Fruit fly (Drosophila melanogaster) whole organism, embryonic: ENCODE measurements around the gene CG5390.
A peak's percentile ranks its signal among the peaks of the same experiment; 100 is the strongest.

Experiments
- Atf-2 ChIP-seq: fragments of 200-800 bp; sonication (Bioruptor generic); optimal IDR thresholded peaks from 2 replicates; lab custom pipeline; 2016; ENCODE audit warnings: missing biosample characterization, missing genetic modification characterization
- B-H1 ChIP-seq: fragments of 200-800 bp; sonication (Bioruptor generic); IDR thresholded peaks from 3 replicates; pipeline ENCODE4 v1.3.6; 2022; ENCODE audit warnings: missing biosample characterization, missing genetic modification characterization
- B-H2 ChIP-seq: fragments of 200-800 bp; sonication (Bioruptor generic); optimal IDR thresholded peaks from 2 replicates; lab custom pipeline; 2018; ENCODE audit warnings: missing biosample characterization, mild to moderate bottlenecking, missing genetic modification characterization
- Bgb ChIP-seq: fragments of 200-800 bp; sonication (Bioruptor generic); IDR thresholded peaks from 2 replicates; pipeline ENCODE4 v1.3.6; 2022; ENCODE audit warnings: missing biosample characterization, missing genetic modification characterization; ENCODE audit not compliant: partially characterized antibody
- CG10462 ChIP-seq: fragments of 200-800 bp; sonication (Bioruptor generic); optimal IDR thresholded peaks from 2 replicates; lab custom pipeline; 2016; ENCODE audit warnings: missing biosample characterization, missing genetic modification characterization
- CG10959 ChIP-seq: fragments of 200-800 bp; sonication (Bioruptor generic); IDR thresholded peaks from 2 replicates; pipeline ENCODE4 v1.3.6; 2022; ENCODE audit warnings: missing biosample characterization, missing genetic modification characterization
- CG12659 ChIP-seq: fragments of 200-800 bp; sonication (Bioruptor generic); optimal IDR thresholded peaks from 3 replicates; lab custom pipeline; 2017; ENCODE audit warnings: mild to moderate bottlenecking, missing biosample characterization, missing genetic modification reagents, missing genetic modification characterization
- CG12769 ChIP-seq: fragments of 200-800 bp; sonication (Bioruptor generic); optimal IDR thresholded peaks from 2 replicates; lab custom pipeline; 2019; ENCODE audit warnings: missing biosample characterization, mild to moderate bottlenecking, missing genetic modification characterization, moderate library complexity
- CG13287 ChIP-seq: fragments of 200-800 bp; sonication (Bioruptor generic); IDR thresholded peaks from 2 replicates; pipeline ENCODE4 v1.3.6; 2022; ENCODE audit warnings: missing biosample characterization, missing genetic modification characterization; ENCODE audit not compliant: partially characterized antibody
- CG13775 ChIP-seq: fragments of 200-800 bp; sonication (Bioruptor generic); optimal IDR thresholded peaks from 3 replicates; lab custom pipeline; 2017; ENCODE audit warnings: missing biosample characterization, mild to moderate bottlenecking, missing genetic modification characterization
- CG13894 ChIP-seq: fragments of 200-800 bp; sonication (Bioruptor generic); optimal IDR thresholded peaks from 3 replicates; lab custom pipeline; 2018; ENCODE audit warnings: missing biosample characterization, mild to moderate bottlenecking, missing genetic modification characterization, moderate library complexity
- CG18262 ChIP-seq: fragments of 200-800 bp; optimal IDR thresholded peaks from 3 replicates; lab custom pipeline; 2019; ENCODE audit warnings: missing biosample characterization, mild to moderate bottlenecking, missing genetic modification characterization, moderate library complexity
- CG2116 ChIP-seq: fragments of 200-800 bp; sonication (Bioruptor generic); optimal IDR thresholded peaks from 3 replicates; lab custom pipeline; 2018; ENCODE audit warnings: missing biosample characterization, mild to moderate bottlenecking, missing genetic modification characterization
- CG2889 ChIP-seq: fragments of 200-800 bp; sonication (Bioruptor generic); IDR thresholded peaks from 3 replicates; pipeline ENCODE4 v1.3.6; 2022; ENCODE audit warnings: missing biosample characterization, missing genetic modification characterization
- CG32532 ChIP-seq: fragments of 200-800 bp; sonication (Bioruptor generic); IDR thresholded peaks from 2 replicates; pipeline ENCODE4 v1.3.6; 2022; ENCODE audit warnings: missing biosample characterization, missing genetic modification characterization
- CG3407 ChIP-seq: fragments of 200-800 bp; sonication (Bioruptor generic); optimal IDR thresholded peaks from 2 replicates; lab custom pipeline; 2018; ENCODE audit warnings: missing biosample characterization, mild to moderate bottlenecking, missing genetic modification characterization
- CG34224 ChIP-seq: fragments of 200-800 bp; sonication (Bioruptor generic); IDR thresholded peaks from 3 replicates; pipeline ENCODE4 v1.3.6; 2022; ENCODE audit warnings: missing biosample characterization, missing genetic modification characterization; ENCODE audit not compliant: partially characterized antibody
- CG5245 ChIP-seq: fragments of 200-800 bp; sonication (Bioruptor generic); optimal IDR thresholded peaks from 3 replicates; lab custom pipeline; 2016; ENCODE audit warnings: missing biosample characterization, missing genetic modification characterization
- CG5953 ChIP-seq: fragments of 200-800 bp; sonication (Bioruptor generic); IDR thresholded peaks from 2 replicates; pipeline ENCODE4 v1.3.6; 2022; ENCODE audit warnings: missing biosample characterization, missing genetic modification characterization
- CG6272 ChIP-seq: fragments of 200-800 bp; sonication (Bioruptor generic); IDR thresholded peaks from 2 replicates; pipeline ENCODE4 v1.3.6; 2022; ENCODE audit warnings: missing biosample characterization, missing genetic modification characterization
- CG7745 ChIP-seq: fragments of 200-800 bp; sonication (Bioruptor generic); optimal IDR thresholded peaks from 2 replicates; lab custom pipeline; 2018; ENCODE audit warnings: missing biosample characterization, mild to moderate bottlenecking, missing genetic modification characterization, moderate library complexity
- CG9817 ChIP-seq: fragments of 200-800 bp; sonication (Bioruptor generic); optimal IDR thresholded peaks from 2 replicates; lab custom pipeline; 2018; ENCODE audit warnings: missing biosample characterization, mild to moderate bottlenecking, missing genetic modification characterization, moderate library complexity
- CkIIα-i1 ChIP-seq: fragments of 200-800 bp; sonication (Bioruptor generic); IDR thresholded peaks from 2 replicates; pipeline ENCODE4 v1.3.6; 2022; ENCODE audit warnings: missing biosample characterization, missing genetic modification characterization
- Dad ChIP-seq: fragments of 200-800 bp; sonication (Bioruptor generic); optimal IDR thresholded peaks from 3 replicates; lab custom pipeline; 2016; ENCODE audit warnings: missing biosample characterization, missing genetic modification characterization
- Dbx ChIP-seq: fragments of 200-800 bp; sonication (Bioruptor generic); IDR thresholded peaks from 3 replicates; pipeline ENCODE4 v1.3.6; 2022; ENCODE audit warnings: missing biosample characterization, missing genetic modification characterization
- Doc2 ChIP-seq: fragments of 200-800 bp; sonication (Bioruptor generic); IDR thresholded peaks from 2 replicates; pipeline ENCODE4 v1.3.6; 2022; ENCODE audit warnings: missing biosample characterization, missing genetic modification characterization
- E2f2 ChIP-seq: fragments of 200-800 bp; sonication (Bioruptor generic); IDR thresholded peaks from 2 replicates; pipeline ENCODE4 v1.3.6; 2022; ENCODE audit warnings: missing biosample characterization, missing genetic modification characterization
- Fer1 ChIP-seq: fragments of 200-800 bp; sonication (Bioruptor generic); optimal IDR thresholded peaks from 2 replicates; lab custom pipeline; 2017; ENCODE audit warnings: missing biosample characterization, mild to moderate bottlenecking, missing genetic modification characterization
- Gsc ChIP-seq: fragments of 200-800 bp; sonication (Bioruptor generic); IDR thresholded peaks from 2 replicates; pipeline ENCODE4 v1.3.6; 2022; ENCODE audit warnings: missing biosample characterization, missing genetic modification characterization
- Hey ChIP-seq: fragments of 200-800 bp; sonication (Bioruptor generic); optimal IDR thresholded peaks from 3 replicates; lab custom pipeline; 2018; ENCODE audit warnings: missing biosample characterization, mild to moderate bottlenecking, missing genetic modification characterization
- Hr3 ChIP-seq: fragments of 200-800 bp; sonication (Bioruptor generic); optimal IDR thresholded peaks from 3 replicates; lab custom pipeline; 2016; ENCODE audit warnings: missing biosample characterization, missing genetic modification characterization
- Hr39 ChIP-seq: fragments of >200 bp; optimal IDR thresholded peaks from 2 replicates; lab custom pipeline; 2017
- Oaz ChIP-seq: fragments of 200-800 bp; sonication (Bioruptor generic); IDR thresholded peaks from 2 replicates; pipeline ENCODE4 v1.3.6; 2022; ENCODE audit warnings: missing biosample characterization, missing genetic modification characterization
- Oli ChIP-seq: fragments of 200-800 bp; sonication (Bioruptor generic); optimal IDR thresholded peaks from 2 replicates; lab custom pipeline; 2018; ENCODE audit warnings: missing biosample characterization, mild to moderate bottlenecking, missing genetic modification characterization, moderate library complexity
- ato ChIP-seq: fragments of 200-800 bp; sonication (Bioruptor generic); IDR thresholded peaks from 2 replicates; pipeline ENCODE4 v1.3.6; 2022; ENCODE audit warnings: missing biosample characterization, missing genetic modification characterization; ENCODE audit not compliant: partially characterized antibody
- da ChIP-seq: fragments of 200-800 bp; sonication (Bioruptor generic); optimal IDR thresholded peaks from 2 replicates; lab custom pipeline; 2016; ENCODE audit warnings: missing biosample characterization, missing genetic modification characterization
- dpn ChIP-seq, 2 experiments: fragments of 200-800 bp; sonication (Bioruptor generic); optimal IDR thresholded peaks; 3 replicates each; lab custom pipeline; 2016; ENCODE audit warnings: missing biosample characterization in 2 of 2, missing genetic modification characterization in 2 of 2
- eyg ChIP-seq: fragments of 200-800 bp; sonication (Bioruptor generic); optimal IDR thresholded peaks from 3 replicates; lab custom pipeline; 2016; ENCODE audit warnings: missing biosample characterization, missing genetic modification characterization
- gfzf ChIP-seq: fragments of 200-800 bp; sonication (Bioruptor generic); optimal IDR thresholded peaks from 2 replicates; lab custom pipeline; 2016; ENCODE audit warnings: missing biosample characterization, mild to moderate bottlenecking, missing genetic modification characterization, moderate library complexity
- hbn ChIP-seq: fragments of 200-800 bp; sonication (Bioruptor generic); IDR thresholded peaks from 2 replicates; pipeline ENCODE4 v1.3.6; 2022; ENCODE audit warnings: missing biosample characterization, missing genetic modification characterization; ENCODE audit not compliant: partially characterized antibody
- inv ChIP-seq: fragments of 200-800 bp; sonication (Bioruptor generic); IDR thresholded peaks from 2 replicates; pipeline ENCODE4 v1.3.6; 2022; ENCODE audit warnings: missing biosample characterization, missing genetic modification characterization; ENCODE audit not compliant: partially characterized antibody
- ken ChIP-seq: fragments of 200-800 bp; sonication (Bioruptor generic); IDR thresholded peaks from 3 replicates; pipeline ENCODE4 v1.3.6; 2022; ENCODE audit warnings: missing biosample characterization, missing genetic modification characterization
- knrl ChIP-seq: fragments of 200-800 bp; sonication (Bioruptor generic); IDR thresholded peaks from 3 replicates; pipeline ENCODE4 v1.3.6; 2022; ENCODE audit warnings: missing biosample characterization, missing genetic modification characterization; ENCODE audit not compliant: partially characterized antibody
- lov ChIP-seq, 2 experiments: fragments of 200-800 bp in 1 of 2; fragments of >200 bp in 1 of 2; sonication (Bioruptor generic) in 1 of 2; IDR thresholded peaks in 1 of 2; optimal IDR thresholded peaks in 1 of 2; 2 replicates in 1 of 2; 3 replicates in 1 of 2; pipeline versions ENCODE4 v1.3.6 to Lab custom; 2017 to 2022; ENCODE audit warnings: missing biosample characterization in 1 of 2, missing genetic modification characterization in 1 of 2
- p53 ChIP-seq: fragments of 200-800 bp; sonication (Bioruptor generic); optimal IDR thresholded peaks from 2 replicates; lab custom pipeline; 2016; ENCODE audit warnings: missing biosample characterization, missing genetic modification characterization
- repo ChIP-seq: fragments of 200-800 bp; sonication (Bioruptor generic); optimal IDR thresholded peaks from 2 replicates; lab custom pipeline; 2016; ENCODE audit warnings: missing biosample characterization, missing genetic modification characterization
- row ChIP-seq: fragments of 200-800 bp; sonication (Bioruptor generic); IDR thresholded peaks from 3 replicates; pipeline ENCODE4 v1.3.6; 2022; ENCODE audit warnings: missing biosample characterization, missing genetic modification characterization
- slbo ChIP-seq: fragments of 200-800 bp; sonication (Bioruptor generic); IDR thresholded peaks from 2 replicates; pipeline ENCODE4 v1.3.6; 2022; ENCODE audit warnings: missing biosample characterization, missing genetic modification characterization
- twi ChIP-seq: fragments of 200-800 bp; optimal IDR thresholded peaks from 2 replicates; lab custom pipeline; 2019; ENCODE audit warnings: missing biosample characterization, mild to moderate bottlenecking, missing genetic modification characterization, moderate library complexity
- unpg ChIP-seq: fragments of 200-800 bp; sonication (Bioruptor generic); optimal IDR thresholded peaks from 3 replicates; lab custom pipeline; 2018; ENCODE audit warnings: missing biosample characterization, mild to moderate bottlenecking, missing genetic modification characterization, moderate library complexity

CG5390 gene

DNA sequence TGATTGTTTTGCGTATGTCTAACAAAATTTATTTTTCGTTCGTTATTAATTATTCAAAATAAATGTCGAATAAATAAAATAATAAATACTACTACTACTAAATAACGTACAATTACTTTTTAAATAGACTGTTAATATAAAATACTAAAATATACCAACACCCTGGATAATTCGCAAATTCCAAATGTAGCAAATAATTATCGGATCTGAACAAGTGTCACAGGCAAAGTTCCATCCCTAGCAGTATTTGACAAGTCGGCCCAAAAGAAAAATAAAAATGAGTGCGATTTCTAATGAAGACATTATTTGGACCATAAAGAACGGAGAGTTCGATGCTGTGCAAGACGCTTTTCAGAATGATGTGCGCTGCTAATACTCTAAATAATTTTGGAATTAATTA lies 35.0 kb upstream of the CG5390 start, which contains the start of gene CG31715 (continued):
- TF ChIP-seq CG13775 (no peak), CG13894 (tag; lab: Kevin White, UChicago) (peak; percentile 27), CG10959 (GFP tag; lab: Robert Waterston, UW) (no peak), Gsc (GFP tag; lab: Robert Waterston, UW) (no peak), E2f2 (GFP tag; lab: Robert Waterston, UW) (peak; percentile 37; the same call in 1 of the 2 replicates), B-H2 (peak; percentile 19), repo (no peak), CG5953 (GFP tag; lab: Robert Waterston, UW) (no peak), Doc2 (GFP tag; lab: Robert Waterston, UW) (no peak), Dad (GFP tag; lab: Kevin White, UChicago) (no peak), CG12659 (GFP tag; lab: Kevin White, UChicago) (peak; percentile 23), Hey (tag; lab: Kevin White, UChicago) (no peak), B-H1 (no peak), Dbx (GFP tag; lab: Robert Waterston, UW) (peak; percentile 62; the same call in 1 of the 3 replicates), CG12769 (no peak), Hr39 (lab: Kevin White, UChicago) (no peak), gfzf (peak; percentile 34), knrl (GFP tag; lab: Robert Waterston, UW) (0 out of 3 replicates have a peak, but pooled peaks have one; percentile 28), slbo (peak; percentile 66), Atf-2 (GFP tag; lab: Kevin White, UChicago) (no peak), Oli (tag; lab: Kevin White, UChicago) (no peak), CG3407 (GFP tag; lab: Kevin White, UChicago) (no peak), CG2889 (GFP tag; lab: Robert Waterston, UW) (no peak), Oaz (no peak), CG7745 (peak; percentile 98), ken (GFP tag; lab: Robert Waterston, UW) (no peak), Fer1 (GFP tag; lab: Kevin White, UChicago) (no peak), CG5245 (no peak), lov (optimal IDR thresholded peaks at IDR 0.05; lab: Kevin White, UChicago) (no peak), lov (GFP tag; IDR thresholded peaks at IDR 0.05; lab: Robert Waterston, UW) (no peak), row (peak; percentile 81), ato (GFP tag; lab: Robert Waterston, UW) (no peak), Hr3 (GFP tag; lab: Kevin White, UChicago) (peak; percentile 37), da (GFP tag; lab: Kevin White, UChicago) (no peak), inv (GFP tag; lab: Robert Waterston, UW) (peak; percentile 29; the same call in 1 of the 2 replicates), CG18262 (tag; lab: Kevin White, UChicago) (peak; percentile 10), dpn (GFP tag; optimal IDR thresholded peaks at IDR 0.05; lab: Kevin White, UChicago) (peak in 1 of 2 experiments; percentile 41), eyg (GFP tag; lab: Kevin White, UChicago) (no peak), p53 (GFP tag; lab: Kevin White, UChicago) (no peak), CG9817 (tag; lab: Kevin White, UChicago) (no peak), twi (tag; lab: Kevin White, UChicago) (no peak), CG10462 (peak; percentile 4), CkIIα-i1 (GFP tag; lab: Robert Waterston, UW) (no peak), unpg (GFP tag; lab: Kevin White, UChicago) (peak; percentile 40), CG2116 (GFP tag; lab: Kevin White, UChicago) (peak; percentile 39), CG6272 (GFP tag; lab: Robert Waterston, UW) (no peak), hbn (GFP tag; lab: Robert Waterston, UW) (peak; percentile 42; the same call in 1 of the 2 replicates), Bgb (peak; percentile 41; the same call in 1 of the 2 replicates), CG32532 (GFP tag; lab: Robert Waterston, UW) (peak; percentile 58; the same call in 1 of the 2 replicates), CG13287 (GFP tag; lab: Robert Waterston, UW) (peak; percentile 63), CG34224 (GFP tag; lab: Robert Waterston, UW) (peak; percentile 72)
